Worm (Caenorhabditis elegans) whole organism, L4 larva: Measurements from ENCODE around the gene H12D21.10.

Experiments
- Y48G9A.11 ChIP-seq: fragments of 200-800 bp; sonication (Bioruptor generic); IDR thresholded peaks from 2 replicates; pipeline ENCODE4 v1.3.6; 2022; ENCODE audit warnings: missing genetic modification reagents, missing genetic modification characterization, missing compliant biosample characterization
- Y75B8A.6 ChIP-seq: fragments of 200-800 bp; sonication (Bioruptor generic); IDR thresholded peaks from 2 replicates; pipeline ENCODE4 v1.3.6; 2022; ENCODE audit warnings: missing genetic modification reagents, missing genetic modification characterization, missing compliant biosample characterization
- ces-1 ChIP-seq: fragments of 150-350 bp; sonication (generic microtip); optimal IDR thresholded peaks from 4 replicates; lab custom pipeline; 2014; ENCODE audit warnings: missing biosample characterization, missing genetic modification reagents, missing genetic modification characterization
- ctbp-1 ChIP-seq: fragments of 200-800 bp; sonication (Bioruptor generic); IDR thresholded peaks from 2 replicates; pipeline ENCODE4 v1.3.6; 2022; ENCODE audit warnings: missing genetic modification reagents, missing genetic modification characterization, missing compliant biosample characterization
- duxl-1 ChIP-seq: sonication (generic microtip); optimal IDR thresholded peaks from 2 replicates; lab custom pipeline; 2016; ENCODE audit warnings: mild to moderate bottlenecking, missing genetic modification characterization, moderate library complexity, missing compliant biosample characterization; ENCODE audit not compliant: poor library complexity
- hlh-11 ChIP-seq: fragments of 200-800 bp; sonication (Bioruptor generic); optimal IDR thresholded peaks from 2 replicates; lab custom pipeline; 2018; ENCODE audit warnings: mild to moderate bottlenecking, missing genetic modification characterization, missing compliant biosample characterization
- hlh-30 ChIP-seq: sonication (generic microtip); optimal IDR thresholded peaks from 2 replicates; lab custom pipeline; 2017; ENCODE audit warnings: antibody characterized with exemption, mild to moderate bottlenecking, missing genetic modification characterization, missing compliant biosample characterization; ENCODE audit not compliant: insufficient read depth
- lin-1 ChIP-seq: fragments of 200-800 bp; sonication (Bioruptor generic); IDR thresholded peaks from 2 replicates; pipeline ENCODE4 v1.3.6; 2022; ENCODE audit warnings: missing genetic modification reagents, missing genetic modification characterization, missing compliant biosample characterization
- lin-38 ChIP-seq: fragments of 200-800 bp; sonication (Bioruptor generic); IDR thresholded peaks from 2 replicates; pipeline ENCODE4 v1.3.6; 2022; ENCODE audit warnings: missing genetic modification reagents, missing genetic modification characterization, missing compliant biosample characterization
- lir-3 ChIP-seq: sonication (generic microtip); optimal IDR thresholded peaks from 2 replicates; lab custom pipeline; 2016; ENCODE audit warnings: mild to moderate bottlenecking, missing genetic modification characterization, missing compliant biosample characterization
- mep-1 ChIP-seq: fragments of 150-350 bp; sonication (generic microtip); optimal IDR thresholded peaks from 3 replicates; lab custom pipeline; 2014; ENCODE audit warnings: missing biosample characterization, missing genetic modification characterization
- mxl-2 ChIP-seq: fragments of 200-800 bp; sonication (Bioruptor generic); conservative IDR thresholded peaks from 2 replicates; pipeline ENCODE4 v1.3.6; 2022; ENCODE audit warnings: missing genetic modification reagents, missing genetic modification characterization, missing compliant biosample characterization
- nhr-111 ChIP-seq: fragments of 200-800 bp; sonication (Bioruptor generic); optimal IDR thresholded peaks from 2 replicates; lab custom pipeline; 2018; ENCODE audit warnings: mild to moderate bottlenecking, missing genetic modification characterization, missing compliant biosample characterization
- nhr-25 ChIP-seq: sonication (generic microtip); optimal IDR thresholded peaks from 2 replicates; lab custom pipeline; 2017; ENCODE audit warnings: missing genetic modification characterization, mild to moderate bottlenecking, missing compliant biosample characterization, antibody characterized with exemption, moderate library complexity, borderline replicate concordance; ENCODE audit not compliant: insufficient read depth
- nhr-41 ChIP-seq: fragments of 200-800 bp; sonication (Bioruptor generic); IDR thresholded peaks from 2 replicates; pipeline ENCODE4 v1.3.6; 2022; ENCODE audit warnings: missing genetic modification reagents, missing genetic modification characterization, missing compliant biosample characterization
- nhr-48 ChIP-seq: sonication (generic microtip); optimal IDR thresholded peaks from 2 replicates; lab custom pipeline; 2016; ENCODE audit warnings: mild to moderate bottlenecking, missing genetic modification characterization, missing compliant biosample characterization
- spr-3 ChIP-seq: fragments of 200-800 bp; sonication (Bioruptor generic); optimal IDR thresholded peaks from 2 replicates; lab custom pipeline; 2018; ENCODE audit warnings: mild to moderate bottlenecking, missing genetic modification characterization, missing compliant biosample characterization
- unc-39 ChIP-seq: sonication (generic microtip); optimal IDR thresholded peaks from 2 replicates; lab custom pipeline; 2017; ENCODE audit warnings: missing biosample characterization, missing genetic modification characterization
- unc-62 ChIP-seq, 3 experiments: fragments of 150-350 bp in 1 of 3; sonication (generic microtip); optimal IDR thresholded peaks in 2 of 3; peaks in 1 of 3; 1 replicate in 1 of 3; 2 replicates in 2 of 3; lab custom pipeline; 2014 to 2017; ENCODE audit warnings: missing biosample characterization in 3 of 3, missing genetic modification characterization in 3 of 3, missing genetic modification reagents in 3 of 3, missing genotype in 1 of 3
- zfp-2 ChIP-seq: sonication (generic microtip); optimal IDR thresholded peaks from 2 replicates; lab custom pipeline; 2016; ENCODE audit warnings: mild to moderate bottlenecking, missing genetic modification characterization, missing compliant biosample characterization

Gene H12D21.10

DNA sequence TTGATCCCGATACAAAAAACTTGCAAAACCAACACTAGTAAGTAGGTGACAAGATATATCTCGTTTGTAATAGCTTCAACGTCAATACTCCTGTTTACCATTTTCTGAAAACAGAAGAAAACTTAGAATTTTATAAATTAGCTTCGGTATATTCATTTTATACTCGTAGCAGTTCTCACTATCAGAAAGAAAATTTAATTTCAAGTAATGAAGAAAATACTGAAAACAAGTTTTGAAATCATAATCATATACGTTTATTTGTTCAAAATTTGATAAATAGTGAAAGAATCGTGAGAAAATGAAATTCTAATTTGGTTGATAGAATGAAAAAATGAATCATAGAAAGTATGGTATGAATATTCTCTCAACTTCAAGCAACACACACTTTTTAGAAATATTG lies 55.0 kb downstream of the H12D21.10 start, which contains the start of gene C30G7.5:
Gene C30G7.5, minus strand, starts transcription at position 101 of the 400 bp plus-strand sequence.
- TF ChIP-seq hlh-30 (no peak), lir-3 (tag; lab: Kevin White, UChicago) (no peak), nhr-48 (no peak), mep-1 (tag; lab: Kevin White, UChicago) (no peak), lin-1 (GFP tag; lab: Robert Waterston, UW) (no peak), hlh-11 (no peak), nhr-25 (tag; lab: Kevin White, UChicago) (no peak), Y75B8A.6 (no peak), ces-1 (GFP tag; lab: Kevin White, UChicago) (no peak), duxl-1 (tag; lab: Kevin White, UChicago) (no peak), nhr-111 (GFP tag; lab: Kevin White, UChicago) (no peak), mxl-2 (GFP tag; lab: Robert Waterston, UW) (no peak)

DNA sequence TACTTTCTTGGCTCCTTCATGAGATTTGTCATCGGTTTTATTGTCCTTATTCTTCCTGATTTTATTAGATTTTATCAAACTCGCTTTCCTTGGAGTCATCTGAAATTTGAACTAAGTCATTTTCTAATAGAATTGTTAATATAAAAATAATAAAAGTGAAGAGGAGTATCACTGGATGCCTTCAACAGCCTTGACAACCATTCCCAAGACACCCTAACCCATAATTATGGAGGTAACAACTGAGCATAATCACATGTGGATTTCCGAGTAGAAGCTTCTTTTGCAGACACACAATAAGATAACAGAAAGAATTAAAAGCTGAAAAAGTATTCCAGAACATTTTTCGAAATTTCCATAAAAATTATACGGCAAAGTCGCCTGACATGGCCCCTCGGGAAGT lies 56.1 kb downstream of the H12D21.10 start, which contains the start of gene F02D8.9:
Gene F02D8.9, minus strand, starts transcription at position 101 of the 400 bp plus-strand sequence.
- TF ChIP-seq lin-38 (no peak), spr-3 (GFP tag; lab: Kevin White, UChicago) (no peak), nhr-41 (GFP tag; lab: Robert Waterston, UW) (no peak), unc-62 (GFP tag; optimal IDR thresholded peaks at IDR 0.05 in 1 of 2; lab: Kevin White, UChicago) (no peak), unc-62 (tag; optimal IDR thresholded peaks at IDR 0.05; lab: Kevin White, UChicago) (no peak), Y48G9A.11 (GFP tag; lab: Robert Waterston, UW) (no peak), Y75B8A.6 (no peak), lir-3 (tag; lab: Kevin White, UChicago) (no peak), zfp-2 (tag; lab: Kevin White, UChicago) (no peak), ces-1 (GFP tag; lab: Kevin White, UChicago) (no peak), ctbp-1 (GFP tag; lab: Robert Waterston, UW) (no peak), unc-39 (no peak)
- TF ChIP-seq, all 104 proteins: peak for 0
